Fruit fly (Drosophila melanogaster) whole organism, embryonic: Measurements from ENCODE around the gene jet.
A peak's percentile ranks its signal among the peaks of the same experiment; 100 is the strongest.

Experiments
- B-H2 ChIP-seq: fragments of 200-800 bp; sonication (Bioruptor generic); optimal IDR thresholded peaks from 2 replicates; lab custom pipeline; 2018; ENCODE audit warnings: missing biosample characterization, mild to moderate bottlenecking, missing genetic modification characterization
- Bdp1 ChIP-seq: fragments of 200-800 bp; sonication (Bioruptor generic); optimal IDR thresholded peaks from 3 replicates; lab custom pipeline; 2016; ENCODE audit warnings: missing biosample characterization, missing genetic modification characterization
- Blimp-1 ChIP-seq: fragments of 200-800 bp; sonication (Bioruptor generic); optimal IDR thresholded peaks from 3 replicates; lab custom pipeline; 2018; ENCODE audit warnings: missing biosample characterization, missing genetic modification characterization, mild to moderate bottlenecking, moderate library complexity, missing genetic modification reagents
- CG11456 ChIP-seq: fragments of 200-800 bp; sonication (Bioruptor generic); IDR thresholded peaks from 3 replicates; pipeline ENCODE4 v1.3.6; 2022; ENCODE audit warnings: missing biosample characterization, missing genetic modification characterization
- CG11504 ChIP-seq: fragments of 200-800 bp; sonication (Bioruptor generic); optimal IDR thresholded peaks from 3 replicates; lab custom pipeline; 2019; ENCODE audit warnings: missing biosample characterization, mild to moderate bottlenecking, missing genetic modification characterization, moderate library complexity
- CG12236 ChIP-seq: fragments of 200-800 bp; sonication (Bioruptor generic); optimal IDR thresholded peaks from 2 replicates; lab custom pipeline; 2016; ENCODE audit warnings: missing biosample characterization, missing genetic modification characterization
- CG12744 ChIP-seq: fragments of 200-800 bp; sonication (Bioruptor generic); optimal IDR thresholded peaks from 2 replicates; lab custom pipeline; 2016; ENCODE audit warnings: missing biosample characterization, missing genetic modification characterization
- CG13287 ChIP-seq: fragments of 200-800 bp; sonication (Bioruptor generic); IDR thresholded peaks from 2 replicates; pipeline ENCODE4 v1.3.6; 2022; ENCODE audit warnings: missing biosample characterization, missing genetic modification characterization; ENCODE audit not compliant: partially characterized antibody
- CG13894 ChIP-seq: fragments of 200-800 bp; sonication (Bioruptor generic); optimal IDR thresholded peaks from 3 replicates; lab custom pipeline; 2018; ENCODE audit warnings: missing biosample characterization, mild to moderate bottlenecking, missing genetic modification characterization, moderate library complexity
- CG14050 ChIP-seq: fragments of 200-800 bp; sonication (Bioruptor generic); IDR thresholded peaks from 3 replicates; pipeline ENCODE4 v1.3.6; 2022; ENCODE audit warnings: missing biosample characterization, missing genetic modification characterization
- CG15011 ChIP-seq: fragments of 200-800 bp; sonication (Bioruptor generic); optimal IDR thresholded peaks from 3 replicates; lab custom pipeline; 2018; ENCODE audit warnings: missing biosample characterization, mild to moderate bottlenecking, missing genetic modification characterization
- CG15479 ChIP-seq: fragments of 200-800 bp; sonication (Bioruptor generic); optimal IDR thresholded peaks from 3 replicates; lab custom pipeline; 2019; ENCODE audit warnings: missing biosample characterization, mild to moderate bottlenecking, missing genetic modification characterization, moderate library complexity
- CG18011 ChIP-seq: fragments of 200-800 bp; sonication (Bioruptor generic); optimal IDR thresholded peaks from 2 replicates; lab custom pipeline; 2017; ENCODE audit warnings: missing biosample characterization, missing genetic modification characterization, mild to moderate bottlenecking, moderate library complexity, missing genotype
- CG18599 ChIP-seq: fragments of 200-800 bp; sonication (Bioruptor generic); optimal IDR thresholded peaks from 3 replicates; lab custom pipeline; 2017; ENCODE audit warnings: missing biosample characterization, missing genetic modification characterization, mild to moderate bottlenecking, moderate library complexity, missing genetic modification reagents
- CG31388 ChIP-seq: fragments of 200-800 bp; sonication (Bioruptor generic); optimal IDR thresholded peaks from 2 replicates; lab custom pipeline; 2016; ENCODE audit warnings: missing biosample characterization, missing genetic modification characterization
- CG4730 ChIP-seq: fragments of 200-800 bp; sonication (Bioruptor generic); IDR thresholded peaks from 2 replicates; pipeline ENCODE4 v1.3.6; 2022; ENCODE audit warnings: missing biosample characterization, missing genetic modification characterization
- CG6813 ChIP-seq: fragments of 200-800 bp; sonication (Bioruptor generic); optimal IDR thresholded peaks from 2 replicates; lab custom pipeline; 2017; ENCODE audit warnings: missing biosample characterization, missing genetic modification characterization, mild to moderate bottlenecking, moderate library complexity, missing genetic modification reagents
- CG7786 ChIP-seq: fragments of 200-800 bp; sonication (Bioruptor generic); optimal IDR thresholded peaks from 2 replicates; lab custom pipeline; 2016; ENCODE audit warnings: missing biosample characterization, missing genetic modification characterization
- CG8290 ChIP-seq, 3 experiments: fragments of 200-800 bp; sonication (Bioruptor generic); optimal IDR thresholded peaks; 2 replicates each; lab custom pipeline; 2016 to 2019; ENCODE audit warnings: missing biosample characterization in 3 of 3, missing genetic modification characterization in 3 of 3, mild to moderate bottlenecking in 2 of 3, moderate library complexity in 1 of 3
- CG9876 ChIP-seq: fragments of 200-800 bp; sonication (Bioruptor generic); optimal IDR thresholded peaks from 2 replicates; lab custom pipeline; 2016; ENCODE audit warnings: missing biosample characterization, missing genetic modification characterization
- CoRest ChIP-seq: fragments of 200-800 bp; sonication (Bioruptor generic); optimal IDR thresholded peaks from 3 replicates; lab custom pipeline; 2018; ENCODE audit warnings: missing biosample characterization, mild to moderate bottlenecking, missing genetic modification characterization, moderate library complexity
- Dll ChIP-seq: fragments of 200-800 bp; sonication (Bioruptor generic); IDR thresholded peaks from 4 replicates; pipeline ENCODE4 v1.3.6; 2022; ENCODE audit warnings: missing biosample characterization, missing genetic modification characterization; ENCODE audit not compliant: partially characterized antibody
- Dp ChIP-seq: fragments of 200-800 bp; sonication (Bioruptor generic); optimal IDR thresholded peaks from 2 replicates; lab custom pipeline; 2018; ENCODE audit warnings: missing biosample characterization, mild to moderate bottlenecking, missing genetic modification characterization, moderate library complexity
- E2f2 ChIP-seq: fragments of 200-800 bp; sonication (Bioruptor generic); IDR thresholded peaks from 2 replicates; pipeline ENCODE4 v1.3.6; 2022; ENCODE audit warnings: missing biosample characterization, missing genetic modification characterization
- Eip74EF ChIP-seq, 2 experiments: fragments of 200-800 bp in 1 of 2; fragments of >200 bp in 1 of 2; sonication (Bioruptor generic) in 1 of 2; optimal IDR thresholded peaks; 2 replicates each; lab custom pipeline; 2017 to 2019; ENCODE audit warnings: missing biosample characterization in 2 of 2, missing genetic modification characterization in 2 of 2, mild to moderate bottlenecking in 1 of 2, moderate library complexity in 1 of 2
- H15 ChIP-seq: fragments of 200-800 bp; sonication (Bioruptor generic); IDR thresholded peaks from 3 replicates; pipeline ENCODE4 v1.3.6; 2022; ENCODE audit warnings: missing biosample characterization, missing genetic modification characterization
- MBD-R2 ChIP-seq: fragments of 200-800 bp; sonication (Bioruptor generic); IDR thresholded peaks from 2 replicates; pipeline ENCODE4 v1.3.6; 2022; ENCODE audit warnings: missing biosample characterization, missing genetic modification characterization
- MESR4 ChIP-seq: fragments of 200-800 bp; sonication (Bioruptor generic); optimal IDR thresholded peaks from 2 replicates; lab custom pipeline; 2018; ENCODE audit warnings: missing biosample characterization, mild to moderate bottlenecking, missing genetic modification characterization, moderate library complexity
- Med ChIP-seq: fragments of 200-800 bp; sonication (Bioruptor generic); peaks from one replicate; lab custom pipeline; 2016; ENCODE audit warnings: missing biosample characterization, missing genetic modification characterization, mild to moderate bottlenecking, inconsistent platforms, moderate library complexity
- NfI ChIP-seq: fragments of 200-800 bp; sonication (Bioruptor generic); optimal IDR thresholded peaks from 3 replicates; lab custom pipeline; 2018; ENCODE audit warnings: missing biosample characterization, mild to moderate bottlenecking, missing genetic modification characterization, moderate library complexity
- PHDP ChIP-seq: fragments of 200-800 bp; sonication (Bioruptor generic); optimal IDR thresholded peaks from 3 replicates; lab custom pipeline; 2018; ENCODE audit warnings: missing biosample characterization, mild to moderate bottlenecking, missing genetic modification characterization, moderate library complexity
- Rfx ChIP-seq: fragments of 200-800 bp; sonication (Bioruptor generic); IDR thresholded peaks from 2 replicates; pipeline ENCODE4 v1.3.6; 2022; ENCODE audit warnings: missing biosample characterization, missing genetic modification characterization
- Sox100B ChIP-seq: fragments of 200-800 bp; sonication (Bioruptor generic); optimal IDR thresholded peaks from 3 replicates; lab custom pipeline; 2018; ENCODE audit warnings: missing biosample characterization, mild to moderate bottlenecking, missing genetic modification characterization
- Stat92E ChIP-seq, 3 experiments: fragments of >200 bp in 2 of 3; fragments of 200-800 bp in 1 of 3; sonication (Bioruptor generic) in 1 of 3; optimal IDR thresholded peaks; 2 replicates each; lab custom pipeline; 2017 to 2019; ENCODE audit warnings: missing biosample characterization in 3 of 3, missing genetic modification characterization in 3 of 3, mild to moderate bottlenecking in 1 of 3, moderate library complexity in 1 of 3
- cad ChIP-seq: fragments of >200 bp; optimal IDR thresholded peaks from 2 replicates; lab custom pipeline; 2017; ENCODE audit warnings: missing biosample characterization, missing genetic modification characterization
- cato ChIP-seq: fragments of 200-800 bp; sonication (Bioruptor generic); optimal IDR thresholded peaks from 2 replicates; lab custom pipeline; 2016; ENCODE audit warnings: missing biosample characterization, missing genetic modification characterization, borderline replicate concordance
- chinmo ChIP-seq: fragments of 200-800 bp; sonication (Bioruptor generic); IDR thresholded peaks from 4 replicates; pipeline ENCODE4 v1.3.6; 2022; ENCODE audit warnings: missing biosample characterization, missing genetic modification characterization; ENCODE audit not compliant: partially characterized antibody
- ci ChIP-seq: fragments of 200-800 bp; sonication (Bioruptor generic); IDR thresholded peaks from 3 replicates; pipeline ENCODE4 v1.3.6; 2022; ENCODE audit warnings: missing biosample characterization, missing genetic modification characterization
- danr ChIP-seq: fragments of 200-800 bp; sonication (Bioruptor generic); IDR thresholded peaks from 2 replicates; pipeline ENCODE4 v1.3.6; 2022; ENCODE audit warnings: missing biosample characterization, missing genetic modification characterization
- ewg ChIP-seq: fragments of 200-800 bp; sonication (Bioruptor generic); optimal IDR thresholded peaks from 3 replicates; lab custom pipeline; 2017; ENCODE audit warnings: mild to moderate bottlenecking, missing biosample characterization, missing genetic modification reagents, missing genetic modification characterization
- fd102C ChIP-seq: fragments of 200-800 bp; sonication (Bioruptor generic); optimal IDR thresholded peaks from 2 replicates; lab custom pipeline; 2018; ENCODE audit warnings: missing biosample characterization, mild to moderate bottlenecking, missing genetic modification characterization, moderate library complexity
- gce ChIP-seq: fragments of 200-800 bp; sonication (Bioruptor generic); IDR thresholded peaks from 3 replicates; pipeline ENCODE4 v1.3.6; 2022; ENCODE audit warnings: missing biosample characterization, missing genetic modification characterization
- gfzf ChIP-seq: fragments of 200-800 bp; sonication (Bioruptor generic); optimal IDR thresholded peaks from 2 replicates; lab custom pipeline; 2016; ENCODE audit warnings: missing biosample characterization, mild to moderate bottlenecking, missing genetic modification characterization, moderate library complexity
- pfk ChIP-seq: fragments of 200-800 bp; sonication (Bioruptor generic); optimal IDR thresholded peaks from 2 replicates; lab custom pipeline; 2018; ENCODE audit warnings: missing biosample characterization, mild to moderate bottlenecking, missing genetic modification characterization, moderate library complexity
- pzg ChIP-seq: fragments of 200-800 bp; sonication (Bioruptor generic); optimal IDR thresholded peaks from 3 replicates; lab custom pipeline; 2018; ENCODE audit warnings: missing biosample characterization, mild to moderate bottlenecking, missing genetic modification characterization, moderate library complexity
- sna ChIP-seq: fragments of 200-800 bp; sonication (Bioruptor generic); IDR thresholded peaks from 2 replicates; pipeline ENCODE4 v1.3.6; 2022; ENCODE audit warnings: missing biosample characterization, missing genetic modification characterization; ENCODE audit not compliant: partially characterized antibody
- trh ChIP-seq: fragments of 200-800 bp; sonication (Bioruptor generic); optimal IDR thresholded peaks from 2 replicates; lab custom pipeline; 2016; ENCODE audit warnings: missing biosample characterization, missing genetic modification characterization
- unc-4 ChIP-seq: fragments of 200-800 bp; sonication (Bioruptor generic); IDR thresholded peaks from 2 replicates; pipeline ENCODE4 v1.3.6; 2022; ENCODE audit warnings: missing biosample characterization, missing genetic modification characterization; ENCODE audit not compliant: partially characterized antibody
- vvl ChIP-seq: fragments of 200-800 bp; sonication (Bioruptor generic); IDR thresholded peaks from 2 replicates; pipeline ENCODE4 v1.3.6; 2022; ENCODE audit warnings: missing biosample characterization, missing genetic modification characterization

jet gene

dm6 chr2L:4979138-4979537, 29.6 kb upstream of the jet start, which contains the start of gene CG8891:
TSS of gene CG8891 (minus strand) at chr2L:4979379.
- TF ChIP-seq Stat92E (GFP tag; optimal IDR thresholded peaks at IDR 0.05; lab: Kevin White, UChicago) (no peak), CG15479 (GFP tag; lab: Kevin White, UChicago) (no peak), cato (GFP tag; lab: Kevin White, UChicago) (no peak), CG18599 (GFP tag; lab: Kevin White, UChicago) (no peak), Eip74EF (GFP tag; optimal IDR thresholded peaks at IDR 0.05; lab: Kevin White, UChicago) (no peak), CG9876 (GFP tag; lab: Kevin White, UChicago) (no peak), Rfx (GFP tag; lab: Robert Waterston, UW) (no peak), CoRest (tag; lab: Kevin White, UChicago) (no peak), PHDP (no peak), Dp (peak; percentile 77), CG15011 (GFP tag; lab: Kevin White, UChicago) (no peak), vvl (GFP tag; lab: Robert Waterston, UW) (no peak), Bdp1 (GFP tag; lab: Kevin White, UChicago) (no peak), gce (GFP tag; lab: Robert Waterston, UW) (no peak), Med (GFP tag; lab: Kevin White, UChicago) (peak; percentile 25), pfk (GFP tag; lab: Kevin White, UChicago) (no peak), trh (no peak), CG11456 (GFP tag; lab: Robert Waterston, UW) (no peak), CG8290 (GFP tag; optimal IDR thresholded peaks at IDR 0.05; lab: Kevin White, UChicago) (no peak), CG8290 (tag; optimal IDR thresholded peaks at IDR 0.05; lab: Kevin White, UChicago) (no peak), CG13894 (tag; lab: Kevin White, UChicago) (no peak), CG4730 (GFP tag; lab: Robert Waterston, UW) (no peak), B-H2 (GFP tag; lab: Kevin White, UChicago) (no peak), pzg (GFP tag; lab: Kevin White, UChicago) (peak; percentile 8), E2f2 (GFP tag; lab: Robert Waterston, UW) (peak; percentile 88), Blimp-1 (no peak), CG31388 (GFP tag; lab: Kevin White, UChicago) (no peak), Dll (GFP tag; lab: Robert Waterston, UW) (no peak), chinmo (GFP tag; lab: Robert Waterston, UW) (0 out of 4 replicates have a peak, but pooled peaks have one; percentile 64), Sox100B (GFP tag; lab: Kevin White, UChicago) (no peak), CG12744 (GFP tag; lab: Kevin White, UChicago) (no peak), MESR4 (GFP tag; lab: Kevin White, UChicago) (no peak), danr (GFP tag; lab: Robert Waterston, UW) (no peak), CG11504 (tag; lab: Kevin White, UChicago) (no peak), MBD-R2 (peak; percentile 52), ewg (GFP tag; lab: Kevin White, UChicago) (no peak), H15 (GFP tag; lab: Robert Waterston, UW) (no peak), ci (GFP tag; lab: Robert Waterston, UW) (no peak), CG13287 (GFP tag; lab: Robert Waterston, UW) (peak; percentile 16; the same call in 1 of the 2 replicates), CG18011 (GFP tag; lab: Kevin White, UChicago) (peak; percentile 17), sna (GFP tag; lab: Robert Waterston, UW) (no peak), unc-4 (GFP tag; lab: Robert Waterston, UW) (no peak), cad (GFP tag; lab: Kevin White, UChicago) (no peak), fd102C (GFP tag; lab: Kevin White, UChicago) (no peak), NfI (no peak), CG14050 (GFP tag; lab: Robert Waterston, UW) (no peak), CG12236 (no peak), CG7786 (GFP tag; lab: Kevin White, UChicago) (no peak), CG6813 (GFP tag; lab: Kevin White, UChicago) (no peak), gfzf (GFP tag; lab: Kevin White, UChicago) (no peak)
